Worm (Caenorhabditis elegans): ENCODE data around the gene srh-199.
A peak's percentile ranks its signal among the peaks of the same experiment; 100 is the strongest.

The srh-199 gene

ce11 chrV:1771727-1772126 lies 20.4 kb upstream of the srh-199 start, which contains the start of gene dhs-13:
TSS of gene dhs-13 (minus strand) at chrV:1771734.
- TF ChIP-seq unc-120 (tag; optimal IDR thresholded peaks at IDR 0.05; ENCODE audit: poor library complexity, severe bottlenecking): peak; percentile 23
- peak; percentile 13 for TF ChIP-seq elt-1 (tag; optimal IDR thresholded peaks at IDR 0.05; ENCODE audit: borderline replicate concordance, insufficient read depth)
- no peak for TF ChIP-seq unc-39 (tag; optimal IDR thresholded peaks at IDR 0.05)

ce11 chrV:1767427-1767826 lies 16.1 kb upstream of the srh-199 start:
- TF ChIP-seq ceh-83 (GFP tag; optimal IDR thresholded peaks at IDR 0.05) (no peak), unc-120 (tag; optimal IDR thresholded peaks at IDR 0.05; ENCODE audit: poor library complexity, severe bottlenecking) (no peak), ztf-11 (tag; optimal IDR thresholded peaks at IDR 0.05) (no peak), ham-2 (GFP tag; optimal IDR thresholded peaks at IDR 0.05) (no peak), lsy-2 (tag; optimal IDR thresholded peaks at IDR 0.05) (no peak), zip-8 (tag; optimal IDR thresholded peaks at IDR 0.05) (no peak), sptf-1 (tag; optimal IDR thresholded peaks at IDR 0.05) (no peak), blmp-1 (tag; optimal IDR thresholded peaks at IDR 0.05) (no peak), lin-32 (GFP tag; optimal IDR thresholded peaks at IDR 0.05) (no peak), mab-5 (tag; optimal IDR thresholded peaks at IDR 0.05) (no peak), flh-1 (GFP tag; optimal IDR thresholded peaks at IDR 0.05) (no peak), drap-1 (GFP tag; optimal IDR thresholded peaks at IDR 0.05) (no peak), mls-2 (tag; optimal IDR thresholded peaks at IDR 0.05) (no peak)

- no peak for TF ChIP-seq nhr-12 (tag; optimal IDR thresholded peaks at IDR 0.05)
- no peak for TF ChIP-seq blmp-1 (tag; optimal IDR thresholded peaks at IDR 0.05)
- no peak for TF ChIP-seq mep-1 (tag; optimal IDR thresholded peaks at IDR 0.05)
- no peak for TF ChIP-seq unc-39 (tag; optimal IDR thresholded peaks at IDR 0.05)
- no peak for TF ChIP-seq lin-32 (GFP tag; optimal IDR thresholded peaks at IDR 0.05)
- no peak for TF ChIP-seq zip-8 (tag; optimal IDR thresholded peaks at IDR 0.05)
- TF ChIP-seq nhr-76 (tag; optimal IDR thresholded peaks at IDR 0.05): no peak
- TF ChIP-seq tbx-8 (GFP tag; optimal IDR thresholded peaks at IDR 0.05): no peak
- TF ChIP-seq ces-1 (GFP tag; optimal IDR thresholded peaks at IDR 0.05): no peak
- TF ChIP-seq mls-2 (tag; optimal IDR thresholded peaks at IDR 0.05): no peak
- TF ChIP-seq sem-2 (GFP tag; optimal IDR thresholded peaks at IDR 0.05): no peak
- TF ChIP-seq unc-120 (tag; optimal IDR thresholded peaks at IDR 0.05; ENCODE audit: poor library complexity, severe bottlenecking): no peak
- TF ChIP-seq unc-62 (GFP tag; optimal IDR thresholded peaks at IDR 0.05): no peak
- TF ChIP-seq flh-1 (GFP tag; optimal IDR thresholded peaks at IDR 0.05): no peak
- no peak for TF ChIP-seq ceh-39 (tag; optimal IDR thresholded peaks at IDR 0.05)
- TF ChIP-seq hlh-1 (tag; optimal IDR thresholded peaks at IDR 0.05): no peak
- no peak for TF ChIP-seq ceh-43 (GFP tag; optimal IDR thresholded peaks at IDR 0.05)
- no peak for TF ChIP-seq snpc-4 (tag; optimal IDR thresholded peaks at IDR 0.05)
Observed at ce11 chrV:1760682-1761081, 9.3 kb upstream of the srh-199 start, which contains the start of gene clec-205. TSS of gene clec-205 (plus strand) at chrV:1760893.

- no peak for TF ChIP-seq mep-1 (tag; optimal IDR thresholded peaks at IDR 0.05)
- no peak for TF ChIP-seq sem-2 (GFP tag; optimal IDR thresholded peaks at IDR 0.05)
- TF ChIP-seq lin-32 (GFP tag; optimal IDR thresholded peaks at IDR 0.05): no peak
- no peak for TF ChIP-seq nhr-237 (tag; optimal IDR thresholded peaks at IDR 0.05)
- no peak for TF ChIP-seq drap-1 (GFP tag; optimal IDR thresholded peaks at IDR 0.05)
- TF ChIP-seq ces-1 (GFP tag; optimal IDR thresholded peaks at IDR 0.05): no peak
Observed at ce11 chrV:1756856-1757255, 5.5 kb upstream of the srh-199 start, which contains the start of gene clec-204. TSS of gene clec-204 (plus strand) at chrV:1757156.

ce11 chrV:1756099-1756498 lies 4.8 kb upstream of the srh-199 start:
- TF ChIP-seq snpc-4 (tag; optimal IDR thresholded peaks at IDR 0.05) (no peak), nhr-28 (tag; optimal IDR thresholded peaks at IDR 0.05) (no peak), unc-39 (tag; optimal IDR thresholded peaks at IDR 0.05) (no peak), nhr-2 (tag; optimal IDR thresholded peaks at IDR 0.05) (no peak), M03D4.4 (tag; optimal IDR thresholded peaks at IDR 0.05) (no peak), flh-1 (GFP tag; optimal IDR thresholded peaks at IDR 0.05) (no peak), nhr-76 (tag; optimal IDR thresholded peaks at IDR 0.05) (no peak), hlh-1 (tag; optimal IDR thresholded peaks at IDR 0.05) (no peak), mep-1 (tag; optimal IDR thresholded peaks at IDR 0.05) (no peak), elt-3 (tag; optimal IDR thresholded peaks at IDR 0.05) (no peak), sptf-1 (tag; optimal IDR thresholded peaks at IDR 0.05) (no peak), ceh-43 (GFP tag; optimal IDR thresholded peaks at IDR 0.05) (no peak), nhr-237 (tag; optimal IDR thresholded peaks at IDR 0.05) (no peak), pha-4 (tag; optimal IDR thresholded peaks at IDR 0.05) (no peak), elt-1 (tag; optimal IDR thresholded peaks at IDR 0.05; ENCODE audit: borderline replicate concordance, insufficient read depth) (no peak), cnd-1 (tag; optimal IDR thresholded peaks at IDR 0.05) (no peak), ceh-83 (GFP tag; optimal IDR thresholded peaks at IDR 0.05) (no peak), zip-8 (tag; optimal IDR thresholded peaks at IDR 0.05) (no peak)

Measured in whole organism, mixed stage, embryonic.